Worm (Caenorhabditis elegans) whole organism, L4/young adult: ENCODE data around the gene ugt-42.

Experiments used
- W03F9.2 ChIP-seq: fragments of 150-350 bp; optimal IDR thresholded peaks from 2 replicates; lab custom pipeline; 2014; ENCODE audit warnings: missing biosample characterization, missing genetic modification characterization
- dao-5 ChIP-seq: sonication (generic microtip); optimal IDR thresholded peaks from 2 replicates; lab custom pipeline; 2016; ENCODE audit warnings: missing genotype, missing genetic modification characterization, moderate library complexity, missing compliant biosample characterization
- him-1 ChIP-seq: sonication (generic microtip); optimal IDR thresholded peaks from 2 replicates; lab custom pipeline; 2016; ENCODE audit warnings: missing genotype, missing genetic modification reagents, missing genetic modification characterization, missing compliant biosample characterization

Gene ugt-42

ce11 chrV:646888-647287 is at the start of gene ugt-42:
TSS of gene ugt-42 (plus strand) at chrV:647188.
- TF ChIP-seq him-1 = no peak
- TF ChIP-seq W03F9.2 (tag; lab: Kevin White, UChicago) = no peak
- no peak for TF ChIP-seq dao-5

ce11 chrV:597823-598222 is 49.2 kb upstream of the ugt-42 start:
- TF ChIP-seq W03F9.2 (tag; lab: Kevin White, UChicago) = no peak
- no peak for TF ChIP-seq dao-5
- TF ChIP-seq him-1 = no peak

- TF ChIP-seq him-1 (no peak), W03F9.2 (tag; lab: Kevin White, UChicago) (no peak), dao-5 (no peak)
Measured at ce11 chrV:598626-599025, 48.4 kb upstream of the ugt-42 start.

- TF ChIP-seq dao-5 (no peak), him-1 (no peak), W03F9.2 (tag; lab: Kevin White, UChicago) (no peak)
Measured at ce11 chrV:599783-600182, 47.2 kb upstream of the ugt-42 start.

- no peak for TF ChIP-seq him-1
- no peak for TF ChIP-seq W03F9.2 (tag; lab: Kevin White, UChicago)
- no peak for TF ChIP-seq dao-5
Measured at ce11 chrV:600231-600630, 46.8 kb upstream of the ugt-42 start, which contains the start of gene nhr-251. TSS of gene nhr-251 (plus strand) at chrV:600531.

ce11 chrV:604105-604504 is 42.9 kb upstream of the ugt-42 start, which contains the start of gene srlf-37:
TSS of gene srlf-37 (minus strand) at chrV:604205.
- no peak for TF ChIP-seq him-1
- no peak for TF ChIP-seq W03F9.2 (tag; lab: Kevin White, UChicago)
- TF ChIP-seq dao-5 = no peak

ce11 chrV:608844-609243 is 38.1 kb upstream of the ugt-42 start, which contains the start of gene srw-109:
TSS of gene srw-109 (minus strand) at chrV:608944.
- TF ChIP-seq dao-5 (no peak), him-1 (no peak), W03F9.2 (tag; lab: Kevin White, UChicago) (no peak)

ce11 chrV:609671-610070 is 37.3 kb upstream of the ugt-42 start, which contains the start of gene srlf-36:
TSS of gene srlf-36 (minus strand) at chrV:609771.
- no peak for TF ChIP-seq dao-5
- TF ChIP-seq W03F9.2 (tag; lab: Kevin White, UChicago) = no peak
- TF ChIP-seq him-1 = no peak

- TF ChIP-seq dao-5 = no peak
- no peak for TF ChIP-seq him-1
- no peak for TF ChIP-seq W03F9.2 (tag; lab: Kevin White, UChicago)
Measured at ce11 chrV:610217-610616, 36.8 kb upstream of the ugt-42 start, which contains the start of gene nhr-90. TSS of gene nhr-90 (plus strand) at chrV:610512.

ce11 chrV:615275-615674 is 31.7 kb upstream of the ugt-42 start, which contains the start of gene F48G7.13:
TSS of gene F48G7.13 (plus strand) at chrV:615575.
- TF ChIP-seq him-1 = no peak
- no peak for TF ChIP-seq dao-5
- TF ChIP-seq W03F9.2 (tag; lab: Kevin White, UChicago) = no peak

ce11 chrV:617917-618316 is 29.1 kb upstream of the ugt-42 start:
- no peak for TF ChIP-seq him-1

ce11 chrV:619054-619453 is 27.9 kb upstream of the ugt-42 start, which contains the start of gene F48G7.4:
TSS of gene F48G7.4 (plus strand) at chrV:619453.
- peak; percentile 36 for TF ChIP-seq W03F9.2 (tag; lab: Kevin White, UChicago)
- TF ChIP-seq him-1 = no peak

ce11 chrV:620987-621386 is 26.0 kb upstream of the ugt-42 start:
- TF ChIP-seq him-1 = no peak
- TF ChIP-seq dao-5 = no peak
- TF ChIP-seq W03F9.2 (tag; lab: Kevin White, UChicago) = no peak

- TF ChIP-seq him-1 (no peak), W03F9.2 (tag; lab: Kevin White, UChicago) (no peak), dao-5 (no peak)
Measured at ce11 chrV:622902-623301, 24.1 kb upstream of the ugt-42 start, which contains the start of gene F48G7.5. TSS of gene F48G7.5 (minus strand) at chrV:622935.

ce11 chrV:624922-625321 is 22.1 kb upstream of the ugt-42 start, which contains the start of gene srt-17:
TSS of gene srt-17 (minus strand) at chrV:625022.
- no peak for TF ChIP-seq dao-5
- TF ChIP-seq W03F9.2 (tag; lab: Kevin White, UChicago) = no peak
- no peak for TF ChIP-seq him-1

ce11 chrV:626321-626720 is 20.7 kb upstream of the ugt-42 start, which contains the start of gene F48G7.7:
TSS of gene F48G7.7 (minus strand) at chrV:626421.
- TF ChIP-seq him-1 (no peak), W03F9.2 (tag; lab: Kevin White, UChicago) (no peak)
